Worm (Caenorhabditis elegans) whole organism, late embryonic: ENCODE results near the gene tctn-1.
"Not testable (repeated sequence)": the region's sequence is repeated elsewhere in the genome, so short reads cannot be mapped to it uniquely, and the experiment has no call there.

Experiments used
- C08G9.2 ChIP-seq: sonication (generic microtip); optimal IDR thresholded peaks from 2 replicates; lab custom pipeline; 2016; ENCODE audit warnings: mild to moderate bottlenecking, missing genetic modification characterization, moderate library complexity, missing compliant biosample characterization
- F13H6.1 ChIP-seq: sonication (generic microtip); optimal IDR thresholded peaks from 2 replicates; lab custom pipeline; 2016; ENCODE audit warnings: missing genetic modification characterization, missing compliant biosample characterization
- K02D7.2 ChIP-seq: sonication (generic microtip); optimal IDR thresholded peaks from 2 replicates; lab custom pipeline; 2017; ENCODE audit warnings: mild to moderate bottlenecking, missing genetic modification characterization, missing compliant biosample characterization
- T23F11.4 ChIP-seq: fragments of 200-800 bp; sonication (Bioruptor generic); optimal IDR thresholded peaks from 2 replicates; lab custom pipeline; 2018; ENCODE audit warnings: mild to moderate bottlenecking, missing genetic modification characterization, missing compliant biosample characterization
- ceh-14 ChIP-seq: sonication (generic microtip); optimal IDR thresholded peaks from 2 replicates; lab custom pipeline; 2016; ENCODE audit warnings: missing genotype, missing genetic modification characterization, missing compliant biosample characterization
- ceh-18 ChIP-seq: sonication (generic microtip); optimal IDR thresholded peaks from 2 replicates; lab custom pipeline; 2016; ENCODE audit warnings: missing genetic modification characterization, missing compliant biosample characterization
- ceh-2 ChIP-seq: sonication (generic microtip); optimal IDR thresholded peaks from 2 replicates; lab custom pipeline; 2016; ENCODE audit warnings: missing genotype, missing genetic modification characterization, missing compliant biosample characterization
- ceh-31 ChIP-seq: sonication (generic microtip); optimal IDR thresholded peaks from 2 replicates; lab custom pipeline; 2016; ENCODE audit warnings: missing genetic modification characterization, missing compliant biosample characterization
- ceh-34 ChIP-seq: sonication (generic microtip); optimal IDR thresholded peaks from 2 replicates; lab custom pipeline; 2016; ENCODE audit warnings: mild to moderate bottlenecking, missing genetic modification characterization, missing compliant biosample characterization
- ceh-45 ChIP-seq: fragments of 200-800 bp; sonication (Bioruptor generic); IDR thresholded peaks from 2 replicates; pipeline ENCODE4 v1.3.6; 2022; ENCODE audit warnings: missing genetic modification reagents, missing genetic modification characterization, missing compliant biosample characterization
- ceh-9 ChIP-seq: sonication (generic microtip); optimal IDR thresholded peaks from 2 replicates; lab custom pipeline; 2016; ENCODE audit warnings: mild to moderate bottlenecking, missing genetic modification characterization, inconsistent platforms, missing compliant biosample characterization
- che-1 ChIP-seq: sonication (generic microtip); optimal IDR thresholded peaks from 2 replicates; lab custom pipeline; 2016; ENCODE audit warnings: mild to moderate bottlenecking, missing genetic modification characterization, missing compliant biosample characterization
- dmd-4 ChIP-seq: sonication (generic microtip); optimal IDR thresholded peaks from 2 replicates; lab custom pipeline; 2016; ENCODE audit warnings: borderline replicate concordance, missing genetic modification characterization, missing compliant biosample characterization
- elt-2 ChIP-seq: sonication (generic microtip); optimal IDR thresholded peaks from 2 replicates; lab custom pipeline; 2016; ENCODE audit warnings: missing genetic modification reagents, missing genetic modification characterization, missing compliant biosample characterization
- ets-4 ChIP-seq: sonication (generic microtip); optimal IDR thresholded peaks from 2 replicates; lab custom pipeline; 2016; ENCODE audit warnings: missing genetic modification characterization, missing compliant biosample characterization
- fax-1 ChIP-seq: sonication (generic microtip); optimal IDR thresholded peaks from 2 replicates; lab custom pipeline; 2016; ENCODE audit warnings: missing genotype, missing genetic modification characterization, missing compliant biosample characterization
- fkh-10 ChIP-seq: fragments of 150-350 bp; optimal IDR thresholded peaks from 2 replicates; lab custom pipeline; 2014; ENCODE audit warnings: missing biosample characterization, missing genetic modification reagents, missing genetic modification characterization
- hlh-13 ChIP-seq: fragments of 200-800 bp; sonication (Bioruptor generic); optimal IDR thresholded peaks from 2 replicates; lab custom pipeline; 2018; ENCODE audit warnings: mild to moderate bottlenecking, missing genetic modification characterization, missing compliant biosample characterization
- hlh-8 ChIP-seq: sonication (generic microtip); optimal IDR thresholded peaks from 2 replicates; lab custom pipeline; 2016; ENCODE audit warnings: missing genotype, missing genetic modification characterization, missing compliant biosample characterization
- madf-2 ChIP-seq: sonication (generic microtip); optimal IDR thresholded peaks from 2 replicates; lab custom pipeline; 2017; ENCODE audit warnings: missing genetic modification characterization, missing compliant biosample characterization
- nfya-1 ChIP-seq: sonication (generic microtip); optimal IDR thresholded peaks from 2 replicates; lab custom pipeline; 2017; ENCODE audit warnings: missing genetic modification characterization, mild to moderate bottlenecking, missing compliant biosample characterization, antibody characterized with exemption, moderate library complexity
- pax-1 ChIP-seq: fragments of 150-350 bp; optimal IDR thresholded peaks from 2 replicates; lab custom pipeline; 2014; ENCODE audit warnings: missing biosample characterization, missing genetic modification characterization
- ref-2 ChIP-seq: sonication (generic microtip); optimal IDR thresholded peaks from 2 replicates; lab custom pipeline; 2016; ENCODE audit warnings: missing genetic modification characterization, missing compliant biosample characterization
- sox-2 ChIP-seq: fragments of 200-800 bp; sonication (Bioruptor generic); IDR thresholded peaks from 2 replicates; pipeline ENCODE4 v1.3.6; 2022; ENCODE audit warnings: missing genetic modification reagents, missing genetic modification characterization, missing compliant biosample characterization
- tbx-2 ChIP-seq: sonication (generic microtip); optimal IDR thresholded peaks from 2 replicates; lab custom pipeline; 2016; ENCODE audit warnings: missing genetic modification characterization, missing compliant biosample characterization
- tbx-7 ChIP-seq: sonication (generic microtip); optimal IDR thresholded peaks from 2 replicates; lab custom pipeline; 2016; ENCODE audit warnings: missing genotype, missing genetic modification characterization, missing compliant biosample characterization
- unc-3 ChIP-seq, 2 experiments: fragments of 200-800 bp in 1 of 2; sonication (Bioruptor generic) in 1 of 2; sonication (generic microtip) in 1 of 2; conservative IDR thresholded peaks in 1 of 2; optimal IDR thresholded peaks in 1 of 2; 2 replicates each; pipeline versions ENCODE4 v1.3.6 to Lab custom; 2016 to 2022; ENCODE audit warnings: missing compliant biosample characterization in 2 of 2, missing genetic modification characterization in 2 of 2, missing genetic modification reagents in 1 of 2
- unc-42 ChIP-seq: sonication (generic microtip); optimal IDR thresholded peaks from 2 replicates; lab custom pipeline; 2016; ENCODE audit warnings: missing genotype, missing genetic modification characterization, missing compliant biosample characterization
- unc-55 ChIP-seq: sonication (generic microtip); optimal IDR thresholded peaks from 2 replicates; lab custom pipeline; 2017; ENCODE audit warnings: missing biosample characterization, missing genetic modification reagents, missing genetic modification characterization
- unc-86 ChIP-seq: sonication (generic microtip); optimal IDR thresholded peaks from 2 replicates; lab custom pipeline; 2016; ENCODE audit warnings: missing genetic modification characterization, missing compliant biosample characterization
- zip-5 ChIP-seq: sonication (generic microtip); optimal IDR thresholded peaks from 2 replicates; lab custom pipeline; 2016; ENCODE audit warnings: missing genetic modification characterization, missing compliant biosample characterization

The tctn-1 gene

DNA sequence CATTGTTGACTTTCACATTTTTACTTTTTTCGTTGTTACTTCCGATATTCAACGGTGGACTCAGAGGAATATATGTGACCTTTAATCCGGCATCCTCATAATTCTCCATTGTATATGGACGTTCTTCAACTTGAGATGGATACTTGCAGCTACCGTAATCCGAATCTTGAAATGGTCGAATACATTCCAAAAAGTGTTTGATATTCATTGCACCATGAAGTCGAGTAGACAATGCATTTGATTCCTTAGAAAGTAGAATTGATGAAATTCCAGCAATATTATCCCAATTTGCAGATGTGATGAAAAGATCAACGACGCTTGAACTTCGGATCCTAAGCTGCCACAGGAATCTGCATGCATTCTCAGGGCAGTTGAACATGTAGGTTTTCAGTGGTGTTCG is 5.2 kb downstream of the tctn-1 start:
- TF ChIP-seq fkh-10 = no peak
- no peak for TF ChIP-seq ceh-9 (tag; lab: Kevin White, UChicago)

DNA sequence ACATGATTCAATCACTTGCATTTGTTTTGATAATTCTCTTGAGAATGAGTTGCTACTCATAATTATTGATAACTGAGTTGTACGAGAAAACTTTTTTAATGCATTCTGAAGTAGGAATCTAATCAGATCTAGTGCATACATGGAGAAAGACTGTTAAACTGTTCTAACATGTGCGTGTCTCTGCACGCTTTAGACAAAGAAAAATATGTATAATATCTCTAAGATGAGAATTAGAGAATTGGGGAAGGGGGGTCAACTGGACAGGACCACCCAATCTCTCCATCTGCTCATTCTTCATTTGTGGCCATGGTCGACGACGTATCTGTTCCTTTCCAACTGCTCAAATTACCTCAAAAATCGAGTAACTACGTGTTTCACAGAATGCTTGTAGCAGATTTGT is 10.4 kb downstream of the tctn-1 start, which contains the start of gene fbxb-78:
Gene fbxb-78, plus strand, starts transcription at position 301 of the 400 bp plus-strand sequence.
- TF ChIP-seq tbx-2 = no peak
- TF ChIP-seq unc-55 = no peak
- TF ChIP-seq K02D7.2 (tag; lab: Kevin White, UChicago) = no peak
- no peak for TF ChIP-seq pax-1
- no peak for TF ChIP-seq che-1 (tag; lab: Kevin White, UChicago)
- no peak for TF ChIP-seq ref-2 (tag; lab: Kevin White, UChicago)
- TF ChIP-seq hlh-13 (GFP tag; lab: Kevin White, UChicago) = no peak
- TF ChIP-seq dmd-4 (tag; lab: Kevin White, UChicago) = no peak
- TF ChIP-seq T23F11.4 (GFP tag; lab: Kevin White, UChicago) = no peak
- no peak for TF ChIP-seq ceh-18
- no peak for TF ChIP-seq nfya-1
- TF ChIP-seq zip-5 (tag; lab: Kevin White, UChicago) = no peak
- no peak for TF ChIP-seq sox-2 (GFP tag; lab: Robert Waterston, UW)

DNA sequence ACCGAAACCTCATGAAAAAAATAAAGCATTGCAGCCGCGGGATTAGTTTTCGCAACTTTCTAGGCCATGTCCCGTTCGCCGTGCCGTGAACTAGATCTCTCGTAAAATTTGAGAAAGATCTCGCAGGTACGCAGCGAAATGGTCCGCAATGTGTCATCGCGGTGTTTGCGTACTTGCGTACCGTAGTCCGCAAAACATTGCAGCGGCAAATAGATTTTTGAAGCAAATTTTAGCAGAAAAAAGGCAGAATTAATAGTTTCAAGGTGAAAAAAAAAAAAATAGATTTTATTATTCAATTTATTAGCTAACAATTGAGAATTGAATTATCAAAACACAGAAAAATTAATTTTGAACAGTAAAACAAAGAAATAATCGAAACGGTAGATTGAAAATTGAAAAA is 19.7 kb downstream of the tctn-1 start:
- TF ChIP-seq unc-86 (tag; lab: Kevin White, UChicago) = peak; percentile 46
- peak; percentile 64 for TF ChIP-seq ceh-18
- peak; percentile 79 for TF ChIP-seq ceh-31
- TF ChIP-seq ceh-45 (GFP tag; lab: Robert Waterston, UW) = 0 out of 2 replicates have a peak, but pooled peaks have one; percentile 56
- peak; percentile 60 for TF ChIP-seq nfya-1
- peak; percentile 28 for TF ChIP-seq F13H6.1 (tag; lab: Kevin White, UChicago)
- TF ChIP-seq ref-2 (tag; lab: Kevin White, UChicago) = peak; percentile 83
- TF ChIP-seq ceh-2 = peak; percentile 47
- peak; percentile 65 for TF ChIP-seq tbx-2
- peak; percentile 58 for TF ChIP-seq unc-42 (tag; lab: Kevin White, UChicago)
- peak; percentile 87 for TF ChIP-seq ceh-14 (tag; lab: Kevin White, UChicago)
- TF ChIP-seq C08G9.2 (tag; lab: Kevin White, UChicago) = peak; percentile 55
- peak; percentile 13; the same call in 1 of the 2 replicates for TF ChIP-seq sox-2 (GFP tag; lab: Robert Waterston, UW)
- TF ChIP-seq ets-4 (tag; lab: Kevin White, UChicago) = peak; percentile 21
- peak; percentile 37 for TF ChIP-seq elt-2 (tag; lab: Kevin White, UChicago)
- peak; percentile 85 for TF ChIP-seq ceh-34 (tag; lab: Kevin White, UChicago)
- 0 out of 2 replicates have a peak, but pooled peaks have one; percentile 36 for TF ChIP-seq unc-3 (GFP tag; conservative IDR thresholded peaks at IDR 0.05; lab: Robert Waterston, UW)
- peak; percentile 13 for TF ChIP-seq unc-3 (tag; optimal IDR thresholded peaks at IDR 0.05; lab: Kevin White, UChicago)
- TF ChIP-seq madf-2 (tag; lab: Kevin White, UChicago) = peak; percentile 24

DNA sequence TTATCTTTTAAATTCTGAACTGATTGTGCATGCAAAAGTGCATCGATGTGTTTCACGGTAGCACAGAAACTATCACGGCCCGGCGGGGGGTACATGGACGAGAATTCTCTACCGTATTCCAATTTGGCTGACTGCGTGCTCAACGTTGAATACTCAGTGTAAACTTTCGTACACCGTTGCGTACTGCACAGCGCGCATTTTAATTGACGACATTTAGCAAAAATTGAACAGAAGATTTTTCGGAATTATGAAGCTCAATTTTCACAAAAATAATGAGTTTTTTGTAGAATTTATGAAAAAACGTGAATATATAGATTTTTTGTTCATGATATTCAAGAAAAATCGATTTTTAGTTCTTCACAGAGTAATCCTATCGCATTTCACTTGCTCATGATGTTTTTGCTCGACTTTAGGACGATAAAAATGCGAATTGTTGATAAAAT is 22.1 kb downstream of the tctn-1 start:
- TF ChIP-seq tbx-2 (peak; percentile 52), ceh-34 (tag; lab: Kevin White, UChicago) (peak; percentile 88), tbx-7 (peak; percentile 32), unc-3 (tag; optimal IDR thresholded peaks at IDR 0.05; lab: Kevin White, UChicago) (peak; percentile 46), hlh-8 (tag; lab: Kevin White, UChicago) (peak; percentile 40), C08G9.2 (tag; lab: Kevin White, UChicago) (peak; percentile 2), ref-2 (tag; lab: Kevin White, UChicago) (peak; percentile 96), nfya-1 (peak; percentile 47), ceh-14 (tag; lab: Kevin White, UChicago) (peak; percentile 73), elt-2 (tag; lab: Kevin White, UChicago) (peak; percentile 23), sox-2 (GFP tag; lab: Robert Waterston, UW) (peak; percentile 36; the same call in 1 of the 2 replicates), unc-86 (tag; lab: Kevin White, UChicago) (peak; percentile 27), unc-42 (tag; lab: Kevin White, UChicago) (peak; percentile 63), ceh-45 (GFP tag; lab: Robert Waterston, UW) (peak; percentile 43; the same call in 1 of the 2 replicates), ceh-31 (peak; percentile 75), ets-4 (tag; lab: Kevin White, UChicago) (peak; percentile 28), ceh-18 (peak; percentile 59)
- not testable (repeated sequence) for TF ChIP-seq unc-3 (GFP tag; conservative IDR thresholded peaks at IDR 0.05; lab: Robert Waterston, UW)

DNA sequence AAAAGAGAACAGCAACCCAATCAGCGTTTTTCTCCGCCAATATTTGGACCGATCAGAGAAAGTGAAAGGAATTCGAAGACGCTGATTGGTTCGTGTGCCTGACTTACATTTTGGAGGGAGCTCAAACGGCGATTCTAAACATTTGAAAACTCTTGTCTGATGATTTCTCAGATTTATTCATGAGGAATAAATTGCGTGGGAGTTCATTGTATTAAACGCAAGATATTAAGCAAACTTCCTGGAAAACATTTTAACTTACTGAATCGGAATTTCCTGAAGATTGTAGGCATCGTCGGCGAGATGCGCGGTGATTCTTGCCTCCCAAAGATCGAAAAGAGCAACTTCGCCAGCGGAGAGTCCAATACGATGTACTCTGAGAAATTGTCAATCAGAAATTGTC is 23.1 kb downstream of the tctn-1 start, which contains the start of gene K08F11.1:
Gene K08F11.1, plus strand, starts transcription at position 301 of the 400 bp plus-strand sequence.
- no peak for TF ChIP-seq fax-1 (tag; lab: Kevin White, UChicago)
- TF ChIP-seq nfya-1 = peak; percentile 4
- TF ChIP-seq, all 69 proteins: peak for 1
